Worm (Caenorhabditis elegans) whole organism, L4/young adult: ENCODE measurements around the gene cyn-13.
A peak's percentile ranks its signal among the peaks of the same experiment; 100 is the strongest.
"Not testable (repeated sequence)": the region's sequence is repeated elsewhere in the genome, so short reads cannot be mapped to it uniquely, and the experiment has no call there.

Source experiments
- W03F9.2 ChIP-seq: fragments of 150-350 bp; optimal IDR thresholded peaks from 2 replicates; lab custom pipeline; 2014; ENCODE audit warnings: missing biosample characterization, missing genetic modification characterization
- dao-5 ChIP-seq: sonication (generic microtip); optimal IDR thresholded peaks from 2 replicates; lab custom pipeline; 2016; ENCODE audit warnings: missing genotype, missing genetic modification characterization, moderate library complexity, missing compliant biosample characterization
- him-1 ChIP-seq: sonication (generic microtip); optimal IDR thresholded peaks from 2 replicates; lab custom pipeline; 2016; ENCODE audit warnings: missing genotype, missing genetic modification reagents, missing genetic modification characterization, missing compliant biosample characterization

cyn-13 gene

ce11 chrIV:17093701-17094100, 22.8 kb downstream of the cyn-13 start, which contains the start of gene Y116A8C.29:
Gene Y116A8C.29, plus strand, starts transcription at chrIV:17094028.
- TF ChIP-seq dao-5 (tag; lab: Kevin White, UChicago) (no peak), him-1 (tag; lab: Kevin White, UChicago) (no peak), W03F9.2 (tag; lab: Kevin White, UChicago) (no peak)

DNA sequence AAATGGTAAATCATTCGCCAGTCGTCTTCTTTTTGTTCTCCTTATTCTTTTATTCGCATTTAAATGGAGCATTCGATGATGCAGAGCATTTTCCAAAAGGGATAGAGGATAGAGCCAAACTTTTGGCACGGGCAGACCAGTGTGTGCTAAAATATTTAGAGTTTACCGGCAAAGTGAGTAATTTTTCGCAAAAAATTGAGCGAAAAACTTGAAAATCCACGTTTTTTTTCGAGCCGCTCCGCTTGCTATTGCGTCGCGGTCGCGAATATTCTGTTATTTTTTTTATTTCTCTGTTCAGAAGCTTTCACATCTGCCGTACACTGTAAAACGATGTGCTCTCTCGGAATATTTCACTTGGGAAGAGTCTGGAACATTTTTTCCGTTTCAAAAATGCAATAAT, 27.6 kb downstream of the cyn-13 start, which contains the start of gene Y116A8C.43:
TSS of gene Y116A8C.43 (plus strand) at position 3 of the 400 bp plus-strand sequence.
- no peak for TF ChIP-seq dao-5 (tag; lab: Kevin White, UChicago)
- TF ChIP-seq W03F9.2 (tag; lab: Kevin White, UChicago), result no peak
- no peak for TF ChIP-seq him-1 (tag; lab: Kevin White, UChicago)

DNA sequence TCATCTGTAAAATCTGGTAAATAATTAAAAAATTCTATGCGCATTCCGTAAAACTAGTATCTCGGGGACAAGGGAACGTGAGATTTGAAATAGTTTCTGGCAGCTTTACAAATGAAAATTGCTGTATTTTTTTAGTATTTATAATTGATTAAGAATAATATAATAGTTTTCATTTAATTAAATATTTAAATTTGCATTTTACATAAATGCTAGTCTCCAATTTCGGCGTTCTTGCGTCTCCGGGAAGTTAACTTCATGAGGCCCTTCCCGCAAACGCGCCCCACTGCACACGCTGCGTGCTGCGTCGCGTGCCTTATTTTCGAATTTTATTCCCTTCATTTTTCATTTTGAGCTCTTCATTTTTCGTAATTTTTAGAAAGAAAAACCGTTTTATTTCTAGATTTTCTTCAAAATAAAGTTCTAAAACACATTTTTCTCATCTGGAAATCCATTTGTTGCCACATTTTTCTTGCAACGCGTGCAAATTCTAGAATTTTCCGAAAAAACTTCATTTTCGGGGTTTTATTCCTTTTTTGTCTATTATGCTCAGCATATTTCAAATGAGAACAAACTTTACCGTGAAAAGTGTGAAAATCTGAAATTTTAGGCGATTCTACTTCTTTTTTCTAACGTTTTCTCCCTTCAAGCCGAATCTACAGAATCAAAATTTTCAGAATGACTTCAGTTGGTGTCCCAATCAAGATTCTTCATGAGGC, 28.9 kb downstream of the cyn-13 start, which contains the start of the genes snx-13 and snr-1:
TSS of gene snx-13 (minus strand) at position 55 of the 716 bp plus-strand sequence.
TSS of gene snr-1 (plus strand) at position 666 of the 716 bp plus-strand sequence.
- TF ChIP-seq dao-5 (tag; lab: Kevin White, UChicago) (peak; percentile 31), W03F9.2 (tag; lab: Kevin White, UChicago) (peak; percentile 89), him-1 (tag; lab: Kevin White, UChicago) (peak; percentile 39)

DNA sequence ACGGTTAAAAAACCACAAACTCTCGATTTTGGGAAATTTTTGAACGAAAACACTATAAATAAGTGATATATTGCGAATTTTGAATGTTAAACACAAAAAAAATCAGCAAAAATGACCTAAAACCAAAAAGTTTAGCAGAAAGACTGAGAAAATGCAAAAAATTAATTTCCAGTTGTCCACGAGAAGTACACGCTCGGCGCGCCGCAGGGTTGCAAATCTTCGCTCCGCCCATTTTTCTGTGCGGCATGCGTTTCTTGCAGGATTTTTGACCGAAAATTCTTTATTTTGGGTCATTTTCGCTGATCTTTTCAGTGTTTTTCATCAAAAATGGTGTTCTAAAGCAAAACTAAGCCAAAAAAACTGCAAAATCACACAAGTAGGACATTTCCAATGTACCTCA, 31.6 kb downstream of the cyn-13 start:
- TF ChIP-seq dao-5 (tag; lab: Kevin White, UChicago), result no peak
- TF ChIP-seq him-1 (tag; lab: Kevin White, UChicago), result no peak
- TF ChIP-seq W03F9.2 (tag; lab: Kevin White, UChicago), result no peak

DNA sequence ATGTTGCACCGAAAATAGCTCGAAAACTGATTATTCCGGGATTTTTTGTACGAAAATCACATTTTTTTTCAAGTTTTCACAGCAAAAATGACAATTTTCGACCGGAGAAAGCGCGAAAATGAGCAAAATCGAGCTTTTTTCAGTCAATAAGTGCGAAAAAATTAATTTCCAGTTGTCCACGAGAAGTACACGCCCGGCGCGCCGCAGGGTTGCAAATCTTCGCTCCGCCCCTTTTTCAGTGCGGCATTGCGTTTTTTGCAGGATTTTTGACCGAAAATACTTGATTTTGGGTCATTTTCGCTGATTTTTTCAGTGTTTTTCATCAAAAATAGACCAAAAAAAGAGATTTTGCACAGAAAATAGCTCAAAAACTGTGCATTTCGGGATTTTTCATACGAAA, 32.1 kb downstream of the cyn-13 start:
- TF ChIP-seq W03F9.2 (tag; lab: Kevin White, UChicago) (no peak), him-1 (tag; lab: Kevin White, UChicago) (no peak), dao-5 (tag; lab: Kevin White, UChicago) (no peak)

DNA sequence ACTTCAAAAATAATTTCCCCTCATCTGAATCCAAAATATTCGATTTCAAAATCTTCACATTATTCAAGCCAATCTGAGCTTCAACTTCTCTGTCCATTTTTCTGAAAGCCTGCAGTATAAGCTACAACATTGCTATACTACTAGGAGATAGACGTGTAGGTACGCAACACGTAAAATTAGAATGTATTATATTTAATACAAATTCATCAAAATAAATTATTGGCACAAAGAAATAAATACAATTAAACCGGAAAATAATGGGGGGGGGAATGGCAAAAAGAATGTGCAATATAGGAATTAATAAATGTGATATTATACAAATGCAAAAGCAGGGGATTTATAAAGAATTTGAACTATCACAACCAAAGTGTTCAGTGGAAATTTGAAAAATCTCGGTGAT, 37.8 kb downstream of the cyn-13 start, which contains the start of gene Y116A8C.25:
TSS of gene Y116A8C.25 (minus strand) at position 101 of the 400 bp plus-strand sequence.
- TF ChIP-seq W03F9.2 (tag; lab: Kevin White, UChicago) (no peak), him-1 (tag; lab: Kevin White, UChicago) (no peak), dao-5 (tag; lab: Kevin White, UChicago) (no peak)

DNA sequence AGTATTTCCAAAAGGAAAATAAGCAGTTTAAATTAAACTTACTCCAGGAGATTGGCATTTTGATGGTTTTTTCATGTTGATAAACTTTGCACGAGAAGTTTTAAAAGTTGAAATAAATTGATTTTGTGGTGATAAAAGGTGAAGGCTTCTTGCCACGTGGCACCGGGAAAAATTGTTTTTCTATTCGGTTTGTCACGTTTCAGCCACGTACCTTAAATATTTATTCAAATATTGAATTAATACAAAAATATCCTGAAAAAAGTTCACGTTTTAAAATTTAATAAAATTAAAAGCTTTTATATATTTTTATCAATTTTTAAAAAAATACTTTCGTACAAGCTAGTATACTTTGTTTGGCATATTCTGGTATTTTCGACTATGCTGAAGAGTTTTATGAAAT, 45.7 kb downstream of the cyn-13 start, which contains the start of gene Y116A8C.24:
TSS of gene Y116A8C.24 (minus strand) at position 101 of the 400 bp plus-strand sequence.
- not testable (repeated sequence) for TF ChIP-seq dao-5, W03F9.2, him-1 (tag; lab: Kevin White, UChicago)

- not testable (repeated sequence) for TF ChIP-seq W03F9.2, dao-5, him-1 (tag; lab: Kevin White, UChicago)
Measured at ce11 chrIV:17064937-17065336, 51.5 kb downstream of the cyn-13 start, which contains the start of gene Y116A8C.465. Gene Y116A8C.465, plus strand, starts transcription at chrIV:17065237.

- TF ChIP-seq him-1, W03F9.2, dao-5 (tag; lab: Kevin White, UChicago): not testable (repeated sequence)
Measured at ce11 chrIV:17063700-17064099, 52.8 kb downstream of the cyn-13 start, which contains the start of gene Y116A8C.467. Gene Y116A8C.467, minus strand, starts transcription at chrIV:17063800.
